Worm (Caenorhabditis elegans) whole organism, L3 larva: Measurements from ENCODE around the gene ZK596.2.
"Not testable (repeated sequence)": the region's sequence is repeated elsewhere in the genome, so short reads cannot be mapped to it uniquely, and the experiment has no call there.

Experiments
- ZK546.5 ChIP-seq: sonication (generic microtip); optimal IDR thresholded peaks from 2 replicates; lab custom pipeline; 2017; ENCODE audit warnings: missing biosample characterization, missing genetic modification characterization
- ama-1 ChIP-seq: fragments of 150-350 bp; optimal IDR thresholded peaks from 2 replicates; lab custom pipeline; 2018
- ceh-16 ChIP-seq: sonication (generic microtip); optimal IDR thresholded peaks from 2 replicates; lab custom pipeline; 2017; ENCODE audit warnings: missing biosample characterization, missing genetic modification characterization
- ceh-28 ChIP-seq: fragments of 150-350 bp; optimal IDR thresholded peaks from 2 replicates; lab custom pipeline; 2014; ENCODE audit warnings: missing biosample characterization, missing genetic modification reagents, missing genetic modification characterization
- ceh-9 ChIP-seq: sonication (generic microtip); optimal IDR thresholded peaks from 2 replicates; lab custom pipeline; 2018; ENCODE audit warnings: missing biosample characterization, missing genetic modification characterization
- daf-12 ChIP-seq: fragments of 150-350 bp; optimal IDR thresholded peaks from 2 replicates; lab custom pipeline; 2014; ENCODE audit warnings: missing biosample characterization, missing genetic modification reagents, missing genetic modification characterization
- egl-27 ChIP-seq: sonication (generic microtip); optimal IDR thresholded peaks from 4 replicates; lab custom pipeline; 2017; ENCODE audit warnings: missing biosample characterization, missing genetic modification reagents, missing genetic modification characterization
- elt-2 ChIP-seq: sonication (generic microtip); optimal IDR thresholded peaks from 2 replicates; lab custom pipeline; 2016; ENCODE audit warnings: missing genetic modification reagents, mild to moderate bottlenecking, missing genetic modification characterization, missing compliant biosample characterization
- elt-3 ChIP-seq, 3 experiments: fragments of 150-350 bp in 1 of 3; sonication (generic microtip) in 2 of 3; optimal IDR thresholded peaks; 2 replicates in 2 of 3; 4 replicates in 1 of 3; lab custom pipeline; 2014 to 2017; ENCODE audit warnings: missing biosample characterization in 3 of 3, missing genetic modification characterization in 3 of 3
- eor-1 ChIP-seq, 2 experiments: fragments of 150-350 bp; optimal IDR thresholded peaks; 2 replicates each; lab custom pipeline; 2014 to 2018; ENCODE audit warnings: missing biosample characterization in 2 of 2, missing genetic modification characterization in 2 of 2
- hmg-11 ChIP-seq: sonication (generic microtip); optimal IDR thresholded peaks from 2 replicates; lab custom pipeline; 2016; ENCODE audit warnings: missing genetic modification characterization, missing compliant biosample characterization
- jun-1 ChIP-seq: fragments of 150-350 bp; optimal IDR thresholded peaks from 2 replicates; lab custom pipeline; 2014; ENCODE audit warnings: missing biosample characterization, missing genetic modification reagents, missing genetic modification characterization
- lin-15B ChIP-seq: fragments of 150-350 bp; optimal IDR thresholded peaks from 2 replicates; lab custom pipeline; 2014; ENCODE audit warnings: missing biosample characterization, missing genetic modification characterization
- lsy-12 ChIP-seq: sonication (generic microtip); optimal IDR thresholded peaks from 2 replicates; lab custom pipeline; 2016; ENCODE audit warnings: mild to moderate bottlenecking, missing genetic modification characterization, missing compliant biosample characterization
- mdl-1 ChIP-seq: fragments of 150-350 bp; optimal IDR thresholded peaks from 2 replicates; lab custom pipeline; 2014; ENCODE audit warnings: missing biosample characterization, missing genetic modification characterization
- mml-1 ChIP-seq: fragments of 150-350 bp; sonication (generic microtip); optimal IDR thresholded peaks from 3 replicates; lab custom pipeline; 2014; ENCODE audit warnings: missing biosample characterization, missing genetic modification characterization
- nfya-1 ChIP-seq: sonication (generic microtip); optimal IDR thresholded peaks from 2 replicates; lab custom pipeline; 2017; ENCODE audit warnings: missing genetic modification characterization, mild to moderate bottlenecking, missing compliant biosample characterization, antibody characterized with exemption, moderate library complexity; ENCODE audit not compliant: insufficient read depth
- nhr-11 ChIP-seq: fragments of 150-350 bp; optimal IDR thresholded peaks from 2 replicates; lab custom pipeline; 2014; ENCODE audit warnings: missing biosample characterization, missing genetic modification characterization
- nhr-12 ChIP-seq: fragments of 150-350 bp; optimal IDR thresholded peaks from 2 replicates; lab custom pipeline; 2014; ENCODE audit warnings: missing biosample characterization, missing genetic modification characterization
- nhr-237 ChIP-seq: fragments of 150-350 bp; optimal IDR thresholded peaks from 2 replicates; lab custom pipeline; 2014; ENCODE audit warnings: missing biosample characterization, missing genetic modification characterization
- nhr-25 ChIP-seq: sonication (generic microtip); optimal IDR thresholded peaks from 2 replicates; lab custom pipeline; 2017; ENCODE audit warnings: missing biosample characterization, missing genetic modification characterization
- nhr-28 ChIP-seq: fragments of 150-350 bp; optimal IDR thresholded peaks from 2 replicates; lab custom pipeline; 2014; ENCODE audit warnings: missing biosample characterization, missing genetic modification characterization
- nhr-67 ChIP-seq: fragments of 150-350 bp; optimal IDR thresholded peaks from 2 replicates; lab custom pipeline; 2014; ENCODE audit warnings: missing biosample characterization, missing genetic modification characterization
- nhr-77 ChIP-seq: fragments of 150-350 bp; optimal IDR thresholded peaks from 2 replicates; lab custom pipeline; 2014; ENCODE audit warnings: missing biosample characterization, missing genetic modification characterization
- pha-4 ChIP-seq: fragments of 150-350 bp; optimal IDR thresholded peaks from 2 replicates; lab custom pipeline; 2014; ENCODE audit warnings: missing biosample characterization, missing genetic modification reagents, missing genetic modification characterization
- pqm-1 ChIP-seq: fragments of 150-350 bp; optimal IDR thresholded peaks from 2 replicates; lab custom pipeline; 2017; ENCODE audit warnings: missing biosample characterization, missing genetic modification characterization, inconsistent platforms
- sea-2 ChIP-seq: fragments of 150-350 bp; sonication (generic microtip); optimal IDR thresholded peaks from 4 replicates; lab custom pipeline; 2014; ENCODE audit warnings: missing biosample characterization, missing genetic modification reagents, missing genetic modification characterization
- skn-1 ChIP-seq: fragments of 150-350 bp; optimal IDR thresholded peaks from 2 replicates; lab custom pipeline; 2014; ENCODE audit warnings: missing biosample characterization, missing genetic modification characterization
- snpc-4 ChIP-seq: fragments of 150-350 bp; optimal IDR thresholded peaks from 2 replicates; lab custom pipeline; 2014; ENCODE audit warnings: missing biosample characterization, missing genetic modification characterization
- tbx-2 ChIP-seq: sonication (generic microtip); optimal IDR thresholded peaks from 2 replicates; lab custom pipeline; 2016; ENCODE audit warnings: mild to moderate bottlenecking, missing genetic modification characterization, missing compliant biosample characterization
- unc-39 ChIP-seq: sonication (generic microtip); optimal IDR thresholded peaks from 4 replicates; lab custom pipeline; 2017; ENCODE audit warnings: missing biosample characterization, missing genetic modification characterization
- unc-62 ChIP-seq: fragments of 150-350 bp; sonication (generic microtip); optimal IDR thresholded peaks from 4 replicates; lab custom pipeline; 2014; ENCODE audit warnings: missing biosample characterization, missing genetic modification reagents, missing genetic modification characterization
- ztf-11 ChIP-seq: fragments of 150-350 bp; optimal IDR thresholded peaks from 2 replicates; lab custom pipeline; 2014; ENCODE audit warnings: missing biosample characterization, missing genetic modification characterization
- ztf-4 ChIP-seq: fragments of 150-350 bp; optimal IDR thresholded peaks from 2 replicates; lab custom pipeline; 2014; ENCODE audit warnings: missing biosample characterization, missing genetic modification characterization

The ZK596.2 gene

ce11 chrIV:10909206-10909605 lies at the start of gene ZK596.2:
ZK596.2 (minus strand) TSS chrIV:10909306.
- TF ChIP-seq hmg-11 (tag; lab: Kevin White, UChicago) (no peak), pqm-1 (tag; lab: Kevin White, UChicago) (no peak), skn-1 (tag; lab: Kevin White, UChicago) (no peak), nhr-12 (tag; lab: Kevin White, UChicago) (no peak), daf-12 (tag; lab: Kevin White, UChicago) (no peak), elt-2 (tag; lab: Kevin White, UChicago) (no peak), ceh-9 (tag; lab: Kevin White, UChicago) (no peak), mml-1 (tag; lab: Kevin White, UChicago) (no peak), mdl-1 (tag; lab: Kevin White, UChicago) (no peak), nfya-1 (tag; lab: Kevin White, UChicago) (no peak), ceh-16 (tag; lab: Kevin White, UChicago) (no peak), nhr-67 (tag; lab: Kevin White, UChicago) (no peak), lsy-12 (tag; lab: Kevin White, UChicago) (no peak), unc-39 (tag; lab: Kevin White, UChicago) (no peak), sea-2 (no peak), nhr-237 (tag; lab: Kevin White, UChicago) (no peak), nhr-28 (tag; lab: Kevin White, UChicago) (no peak), egl-27 (tag; lab: Kevin White, UChicago) (no peak), elt-3 (tag; optimal IDR thresholded peaks at IDR 0.05; lab: Kevin White, UChicago) (no peak), nhr-11 (no peak)

DNA sequence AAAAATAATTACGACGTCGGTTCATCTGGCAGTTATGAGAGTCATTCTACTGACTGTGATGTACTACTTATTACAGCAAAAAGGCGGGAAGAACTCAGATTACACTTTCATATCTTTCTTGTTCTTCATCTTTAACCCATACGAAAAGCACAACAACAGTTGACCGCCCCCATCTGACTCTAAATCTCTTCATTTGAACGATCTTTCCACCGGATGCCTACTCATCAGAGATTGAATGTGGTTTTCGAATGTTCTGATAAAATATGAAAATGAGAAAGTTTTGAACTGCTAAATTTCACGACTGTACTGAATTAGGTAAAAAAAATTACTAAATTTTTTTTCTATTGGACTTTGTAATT lies 49.1 kb upstream of the ZK596.2 start, which contains the start of gene sri-19:
Gene sri-19 (plus strand): TSS at position 143 of the 359 bp plus-strand sequence.
- TF ChIP-seq daf-12 (tag; lab: Kevin White, UChicago) (no peak), pha-4 (no peak), mdl-1 (tag; lab: Kevin White, UChicago) (no peak), ztf-4 (tag; lab: Kevin White, UChicago) (no peak), tbx-2 (tag; lab: Kevin White, UChicago) (no peak), ama-1 (lab: Kevin White, UChicago) (no peak), pqm-1 (tag; lab: Kevin White, UChicago) (no peak), nhr-67 (tag; lab: Kevin White, UChicago) (no peak), snpc-4 (tag; lab: Kevin White, UChicago) (no peak), ztf-11 (no peak), hmg-11 (tag; lab: Kevin White, UChicago) (no peak), jun-1 (no peak), ZK546.5 (no peak), ceh-9 (tag; lab: Kevin White, UChicago) (no peak), nhr-77 (tag; lab: Kevin White, UChicago) (no peak), eor-1 (tag; optimal IDR thresholded peaks at IDR 0.05; lab: Kevin White, UChicago) (no peak)
- TF ChIP-seq, all 47 proteins: peak for 0

DNA sequence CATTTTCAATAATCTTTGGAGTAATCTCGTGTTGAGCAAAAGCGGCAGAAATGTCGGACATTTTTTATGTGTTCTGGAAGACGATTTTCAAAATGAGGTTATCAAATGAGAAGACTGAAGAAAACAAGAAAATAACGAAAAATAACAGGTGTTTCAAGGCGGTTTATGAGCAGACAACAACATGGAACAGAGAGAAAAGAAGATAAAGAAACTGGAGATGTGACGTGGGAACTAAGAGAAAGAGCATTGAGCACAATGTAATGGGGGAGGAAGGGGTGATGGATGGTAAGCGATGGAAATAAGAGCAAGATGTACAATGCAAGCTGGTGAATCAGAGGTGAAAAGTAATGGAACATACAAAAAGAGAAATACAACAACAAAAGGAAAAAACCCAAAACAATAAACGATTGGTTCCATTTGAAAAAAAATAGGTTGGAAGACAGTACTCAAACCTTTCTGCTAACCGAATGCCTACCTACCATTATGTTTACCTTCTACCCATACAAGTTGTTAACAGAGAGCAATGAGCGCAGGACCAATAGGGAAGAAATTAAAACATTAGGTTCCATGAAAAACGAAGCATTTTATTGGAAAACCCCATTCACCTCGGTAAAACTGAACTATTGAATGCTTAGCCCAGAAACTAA lies 48.6 kb upstream of the ZK596.2 start, which contains the start of gene Y69E1A.5:
Gene Y69E1A.5 (minus strand): TSS at position 73 of the 647 bp plus-strand sequence.
- TF ChIP-seq sea-2 (no peak), pqm-1 (tag; lab: Kevin White, UChicago) (no peak), nhr-237 (tag; lab: Kevin White, UChicago) (no peak), ZK546.5 (no peak), ceh-28 (no peak), ztf-11 (no peak), nhr-25 (tag; lab: Kevin White, UChicago) (no peak), unc-62 (GFP tag; lab: Kevin White, UChicago) (no peak)

ce11 chrIV:10954955-10955354 lies 45.8 kb upstream of the ZK596.2 start, which contains the start of gene Y69E1A.4:
Y69E1A.4 (plus strand) TSS chrIV:10955255.
- not testable (repeated sequence) for TF ChIP-seq ztf-4, ceh-16, lin-15B (tag; lab: Kevin White, UChicago)
